Worm (Caenorhabditis elegans): ENCODE results near the gene ZK185.4.

DNA sequence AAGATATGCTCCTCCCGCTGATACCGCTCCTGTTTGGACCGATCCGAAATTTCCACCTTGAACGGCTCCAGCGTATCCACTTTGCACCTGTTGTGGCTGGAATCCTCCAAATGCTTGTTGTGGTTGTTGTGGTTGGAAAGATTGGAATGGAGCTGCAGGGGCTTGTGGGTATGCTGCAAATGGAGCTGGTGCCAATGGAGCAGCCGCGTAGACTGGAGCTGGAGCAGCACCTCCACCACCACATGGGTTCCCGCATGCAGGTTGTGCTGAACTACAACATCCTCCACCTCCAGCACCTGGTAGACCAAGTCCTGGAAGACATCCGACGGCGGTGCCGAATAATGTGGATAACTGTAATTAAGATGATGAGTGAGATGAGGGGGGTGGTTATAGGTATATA, 9.5 kb downstream of the ZK185.4 start:
- TF ChIP-seq him-1 (tag; optimal IDR thresholded peaks at IDR 0.05) (no peak), dao-5 (tag; optimal IDR thresholded peaks at IDR 0.05) (no peak), W03F9.2 (tag; optimal IDR thresholded peaks at IDR 0.05) (no peak)
